Worm (Caenorhabditis elegans): ENCODE measurements around the gene col-117.

Gene col-117

DNA sequence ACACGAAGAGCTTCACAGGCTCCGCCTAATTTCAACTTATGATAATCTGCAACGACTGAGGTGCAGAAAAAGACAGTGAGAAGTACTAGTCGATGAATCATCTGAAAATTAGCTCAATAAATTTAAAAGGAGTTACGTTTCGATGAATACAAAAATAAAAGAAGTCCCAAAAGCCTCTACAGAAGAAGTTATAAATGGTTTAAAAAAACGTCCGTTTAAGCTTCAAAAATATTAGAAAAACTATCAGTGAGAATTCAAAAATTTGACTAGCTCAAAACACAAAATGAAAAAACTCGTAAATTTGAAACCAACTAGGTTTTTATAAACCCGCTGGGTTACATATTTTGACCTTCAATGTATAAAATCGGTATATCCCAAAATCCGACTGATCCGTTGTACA is 32.0 kb upstream of the col-117 start, which contains the start of gene T11B7.5:
T11B7.5 (minus strand) TSS at position 101 of the 400 bp plus-strand sequence.
- no peak for TF ChIP-seq ztf-11 (tag; optimal IDR thresholded peaks at IDR 0.05)
- TF ChIP-seq hmg-1.1 (GFP tag; IDR thresholded peaks at IDR 0.05): no peak
- no peak for TF ChIP-seq jun-1 (tag; optimal IDR thresholded peaks at IDR 0.05)
- TF ChIP-seq pha-4 (GFP tag; IDR thresholded peaks at IDR 0.05): no peak
- no peak for TF ChIP-seq pha-4 (tag; optimal IDR thresholded peaks at IDR 0.05)
- TF ChIP-seq nhr-237 (tag; optimal IDR thresholded peaks at IDR 0.05): no peak
- no peak for TF ChIP-seq nhr-42 (GFP tag; IDR thresholded peaks at IDR 0.05)
- TF ChIP-seq aha-1 (tag): peak; percentile 17

DNA sequence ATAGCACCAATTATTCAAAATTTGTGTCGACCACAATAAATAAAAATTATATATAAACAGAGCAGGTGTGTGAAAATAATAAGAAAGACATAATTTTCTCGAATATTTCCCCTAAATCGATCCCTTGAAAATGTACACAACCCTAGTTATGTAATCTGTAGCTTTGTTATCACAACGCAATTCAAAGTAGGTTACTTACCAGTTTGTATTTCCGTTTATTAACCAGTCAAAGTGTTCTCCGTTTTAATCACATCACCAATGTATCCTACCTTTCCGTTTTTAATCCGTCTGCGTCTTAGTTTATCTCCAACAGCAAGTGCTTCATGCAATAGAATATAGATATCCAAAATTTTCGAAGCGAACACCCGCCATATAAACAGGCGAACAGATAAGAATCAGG is 29.3 kb upstream of the col-117 start:
- TF ChIP-seq aha-1 (tag): peak; percentile 67
- TF ChIP-seq pha-4 (GFP tag; IDR thresholded peaks at IDR 0.05): no peak
- TF ChIP-seq pha-4 (tag; optimal IDR thresholded peaks at IDR 0.05): no peak

DNA sequence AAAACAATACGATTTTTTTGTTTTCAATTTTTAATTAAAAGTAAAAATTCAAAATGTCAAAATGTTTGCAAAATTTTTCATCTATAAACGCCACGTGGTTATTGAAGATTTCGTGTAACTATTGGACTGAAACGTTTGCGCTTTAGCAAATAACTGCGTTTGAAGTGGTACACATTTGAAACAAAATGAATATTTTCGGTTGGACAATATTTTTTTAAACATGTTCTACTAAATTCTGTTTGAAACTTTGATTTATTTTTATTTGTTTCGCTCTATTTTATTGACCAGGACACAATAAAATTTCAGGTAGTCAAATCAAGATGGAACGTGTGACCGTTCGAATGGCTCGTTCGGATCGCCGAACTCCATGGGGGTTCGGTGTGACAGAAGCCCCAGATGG is 28.2 kb upstream of the col-117 start, which contains the start of gene alp-1:
alp-1 (plus strand) TSS at position 301 of the 400 bp plus-strand sequence.
- no peak for TF ChIP-seq fkh-10 (GFP tag; optimal IDR thresholded peaks at IDR 0.05)
- no peak for TF ChIP-seq ceh-82 (tag; optimal IDR thresholded peaks at IDR 0.05)
- no peak for TF ChIP-seq Y105C5A.15 (GFP tag; IDR thresholded peaks at IDR 0.05)
- no peak for TF ChIP-seq Y48G9A.11 (GFP tag; IDR thresholded peaks at IDR 0.05)
- no peak for TF ChIP-seq nhr-42 (GFP tag; IDR thresholded peaks at IDR 0.05)
- TF ChIP-seq skn-1 (tag; optimal IDR thresholded peaks at IDR 0.05): no peak
- no peak for TF ChIP-seq fos-1 (tag; optimal IDR thresholded peaks at IDR 0.05)
- TF ChIP-seq jun-1 (tag; optimal IDR thresholded peaks at IDR 0.05): no peak
- TF ChIP-seq dmd-9 (GFP tag; IDR thresholded peaks at IDR 0.05): no peak
- TF ChIP-seq tra-1 (GFP tag; IDR thresholded peaks at IDR 0.05): no peak
- no peak for TF ChIP-seq ces-1 (GFP tag; optimal IDR thresholded peaks at IDR 0.05)
- no peak for TF ChIP-seq nhr-76 (tag; optimal IDR thresholded peaks at IDR 0.05)

DNA sequence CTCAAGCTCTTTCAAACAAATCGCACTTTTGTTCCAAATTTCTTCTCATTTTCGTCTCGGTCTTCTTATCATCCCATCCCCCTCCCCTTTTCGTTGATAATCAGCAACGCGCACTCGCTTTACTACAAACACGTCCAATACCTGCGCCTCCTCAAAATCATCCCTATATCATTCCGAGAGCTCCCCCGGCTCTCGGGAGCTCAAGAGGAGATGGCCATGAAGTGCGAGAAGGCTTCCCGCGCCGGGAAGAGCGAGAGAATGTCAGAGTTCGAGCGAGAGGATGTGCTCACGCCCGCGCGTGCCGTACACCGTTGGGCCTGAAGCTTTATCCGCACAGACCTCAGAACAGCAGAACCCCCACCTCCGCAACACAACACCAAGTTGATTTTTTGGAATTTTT is 26.8 kb upstream of the col-117 start:
- no peak for TF ChIP-seq egl-27 (tag; optimal IDR thresholded peaks at IDR 0.05)
- TF ChIP-seq Y48G9A.11 (GFP tag; IDR thresholded peaks at IDR 0.05): no peak
- no peak for TF ChIP-seq pha-4 (GFP tag; IDR thresholded peaks at IDR 0.05)
- TF ChIP-seq pha-4 (tag; optimal IDR thresholded peaks at IDR 0.05): no peak
- TF ChIP-seq fos-1 (tag; optimal IDR thresholded peaks at IDR 0.05): no peak
- peak; percentile 92 for TF ChIP-seq set-16 (GFP tag; IDR thresholded peaks at IDR 0.05)
- no peak for TF ChIP-seq snpc-1.2 (GFP tag; IDR thresholded peaks at IDR 0.05)
- peak; percentile 13 for TF ChIP-seq nhr-28 (tag; optimal IDR thresholded peaks at IDR 0.05)
- no peak for TF ChIP-seq lin-38 (GFP tag; IDR thresholded peaks at IDR 0.05)
- no peak for TF ChIP-seq ceh-20 (GFP tag; IDR thresholded peaks at IDR 0.05)
- TF ChIP-seq hlh-11 (tag; optimal IDR thresholded peaks at IDR 0.05): peak; percentile 1
- TF ChIP-seq dmd-9 (GFP tag; IDR thresholded peaks at IDR 0.05): no peak
- no peak for TF ChIP-seq daf-16 (GFP tag; optimal IDR thresholded peaks at IDR 0.05)
- TF ChIP-seq daf-16 (tag; optimal IDR thresholded peaks at IDR 0.05): no peak
- no peak for TF ChIP-seq nhr-41 (GFP tag; IDR thresholded peaks at IDR 0.05)
- TF ChIP-seq dmd-8 (GFP tag; IDR thresholded peaks at IDR 0.05): 0 out of 2 replicates have a peak, but pooled peaks have one; percentile 57
- TF ChIP-seq T26A8.4 (GFP tag; IDR thresholded peaks at IDR 0.05): no peak
- 0 out of 2 replicates have a peak, but pooled peaks have one; percentile 26 for TF ChIP-seq lin-29 (GFP tag; IDR thresholded peaks at IDR 0.05)
- TF ChIP-seq vab-7 (GFP tag; IDR thresholded peaks at IDR 0.05): no peak
- TF ChIP-seq nhr-6 (tag; optimal IDR thresholded peaks at IDR 0.05): no peak
- no peak for TF ChIP-seq zip-11 (GFP tag; IDR thresholded peaks at IDR 0.05)

DNA sequence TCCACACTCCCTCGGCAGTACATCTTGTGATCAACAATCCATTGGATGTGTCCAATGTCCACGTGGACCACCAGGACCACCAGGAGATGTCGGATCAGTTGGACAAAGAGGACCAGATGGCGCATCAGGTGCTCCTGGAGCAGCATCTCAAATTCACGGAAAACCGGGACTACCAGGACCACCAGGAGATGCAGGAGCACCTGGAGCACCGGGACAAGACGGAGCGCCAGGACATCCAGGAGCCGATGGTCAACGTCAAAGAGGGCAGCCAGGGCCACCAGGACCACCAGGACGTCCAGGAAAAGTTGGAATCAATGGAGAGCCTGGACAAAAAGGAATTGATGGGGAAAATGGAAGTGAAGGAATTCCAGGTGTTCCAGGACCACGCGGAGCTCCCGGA is 25.0 kb upstream of the col-117 start:
- TF ChIP-seq mxl-3 (GFP tag; optimal IDR thresholded peaks at IDR 0.05) (no peak), set-16 (GFP tag; IDR thresholded peaks at IDR 0.05) (peak; percentile 85)
